Worm (Caenorhabditis elegans) whole organism, L3 larva: ENCODE results near the gene mutd-1.

ENCODE experiments used
- ceh-82 ChIP-seq: fragments of 150-350 bp; optimal IDR thresholded peaks from 2 replicates; lab custom pipeline; 2014; ENCODE audit warnings: missing biosample characterization, missing genetic modification characterization
- ceh-9 ChIP-seq: sonication (generic microtip); optimal IDR thresholded peaks from 2 replicates; lab custom pipeline; 2018; ENCODE audit warnings: missing biosample characterization, missing genetic modification characterization
- egl-27 ChIP-seq: sonication (generic microtip); optimal IDR thresholded peaks from 4 replicates; lab custom pipeline; 2017; ENCODE audit warnings: missing biosample characterization, missing genetic modification reagents, missing genetic modification characterization
- fkh-10 ChIP-seq: sonication (generic microtip); optimal IDR thresholded peaks from 2 replicates; lab custom pipeline; 2017; ENCODE audit warnings: missing biosample characterization, missing genetic modification reagents, missing genetic modification characterization
- mdl-1 ChIP-seq: fragments of 150-350 bp; optimal IDR thresholded peaks from 2 replicates; lab custom pipeline; 2014; ENCODE audit warnings: missing biosample characterization, missing genetic modification characterization
- nhr-77 ChIP-seq: fragments of 150-350 bp; optimal IDR thresholded peaks from 2 replicates; lab custom pipeline; 2014; ENCODE audit warnings: missing biosample characterization, missing genetic modification characterization
- pha-4 ChIP-seq: fragments of 150-350 bp; optimal IDR thresholded peaks from 2 replicates; lab custom pipeline; 2014; ENCODE audit warnings: missing biosample characterization, missing genetic modification reagents, missing genetic modification characterization
- snpc-4 ChIP-seq: fragments of 150-350 bp; optimal IDR thresholded peaks from 2 replicates; lab custom pipeline; 2014; ENCODE audit warnings: missing biosample characterization, missing genetic modification characterization
- unc-62 ChIP-seq: fragments of 150-350 bp; sonication (generic microtip); optimal IDR thresholded peaks from 4 replicates; lab custom pipeline; 2014; ENCODE audit warnings: missing biosample characterization, missing genetic modification reagents, missing genetic modification characterization
- zag-1 ChIP-seq: fragments of 150-350 bp; optimal IDR thresholded peaks from 2 replicates; lab custom pipeline; 2014; ENCODE audit warnings: missing biosample characterization, missing genetic modification characterization

ce11 chrIV:7167983-7168760 is 34.3 kb upstream of the mutd-1 start, which contains the start of gene skr-16:
- TF ChIP-seq unc-62 (GFP tag; lab: Kevin White, UChicago) (no peak), egl-27 (tag; lab: Kevin White, UChicago) (no peak), ceh-82 (tag; lab: Kevin White, UChicago) (no peak), snpc-4 (no peak), nhr-77 (tag; lab: Kevin White, UChicago) (no peak), fkh-10 (GFP tag; lab: Kevin White, UChicago) (no peak), pha-4 (tag; lab: Kevin White, UChicago) (no peak), zag-1 (tag; lab: Kevin White, UChicago) (no peak), mdl-1 (tag; lab: Kevin White, UChicago) (no peak), ceh-9 (no peak)
